Fruit fly (Drosophila melanogaster): ENCODE data around the gene gdrd.

The gdrd gene

DNA sequence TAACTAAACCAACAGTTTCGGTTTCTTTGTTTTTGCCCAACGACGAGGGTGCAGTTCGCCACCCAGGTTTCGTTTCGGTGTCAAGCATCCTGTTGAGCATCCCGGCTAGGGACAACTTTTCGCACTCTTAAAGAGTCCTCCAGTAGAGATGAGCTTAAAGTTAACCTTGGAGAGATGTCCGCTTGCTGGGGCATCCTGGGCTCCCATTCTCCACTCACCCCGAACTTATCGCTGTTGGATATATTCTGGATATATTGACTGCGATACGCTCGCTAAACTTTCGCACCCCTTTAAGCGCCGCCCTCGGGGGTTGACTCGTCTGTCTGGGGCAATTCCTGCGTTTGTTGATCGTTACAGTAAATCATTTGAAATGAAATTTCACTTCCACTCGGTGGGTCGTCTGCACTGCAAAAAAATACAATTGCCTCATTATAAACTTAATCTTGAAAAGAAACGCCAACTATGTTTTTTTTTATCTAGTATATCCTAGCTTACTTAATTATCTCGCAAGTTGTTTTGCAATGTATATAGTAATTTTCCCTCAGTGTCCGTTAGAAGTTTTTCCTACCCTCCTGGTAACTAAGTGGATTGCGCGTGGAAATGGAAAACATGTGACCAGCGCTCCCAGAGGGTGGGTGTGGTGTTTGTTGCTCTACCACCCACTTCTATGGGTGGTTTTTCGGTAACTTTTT is 29.4 kb upstream of the gdrd start (continued):
- peak; percentile 12 for TF ChIP-seq MTF-1 (GFP tag; optimal IDR thresholded peaks at IDR 0.05; ENCODE audit: borderline replicate concordance)
- peak; percentile 71 for TF ChIP-seq Sox100B (GFP tag; optimal IDR thresholded peaks at IDR 0.05)
- no peak for TF ChIP-seq MBD-R2 (GFP tag; IDR thresholded peaks at IDR 0.05)
- no peak for TF ChIP-seq ato (GFP tag; IDR thresholded peaks at IDR 0.05; ENCODE audit: partially characterized antibody)
- peak; percentile 61 for TF ChIP-seq run (tag; optimal IDR thresholded peaks at IDR 0.05)
- TF ChIP-seq sna (GFP tag; IDR thresholded peaks at IDR 0.05; ENCODE audit: partially characterized antibody), result no peak
- TF ChIP-seq Blimp-1 (GFP tag; optimal IDR thresholded peaks at IDR 0.05), result peak; percentile 67
- peak; percentile 81 for TF ChIP-seq H15 (GFP tag; IDR thresholded peaks at IDR 0.05)
- peak; percentile 81 for TF ChIP-seq CG12299 (tag; optimal IDR thresholded peaks at IDR 0.05)
- peak; percentile 6 for TF ChIP-seq Asciz (GFP tag; optimal IDR thresholded peaks at IDR 0.05)
- TF ChIP-seq CG2889 (GFP tag; IDR thresholded peaks at IDR 0.05), result peak; percentile 62; the same call in 1 of the 3 replicates
- peak; percentile 79; the same call in 2 of the 3 replicates for TF ChIP-seq CG11456 (GFP tag; IDR thresholded peaks at IDR 0.05)
- no peak for TF ChIP-seq hth (optimal IDR thresholded peaks at IDR 0.05)
- peak; percentile 82 for TF ChIP-seq CG11247 (GFP tag; IDR thresholded peaks at IDR 0.05)
- TF ChIP-seq gcm (GFP tag; optimal IDR thresholded peaks at IDR 0.05), result peak; percentile 75
- TF ChIP-seq CG8944 (GFP tag; optimal IDR thresholded peaks at IDR 0.05), result peak; percentile 61
- peak; percentile 87 for TF ChIP-seq ara (GFP tag; IDR thresholded peaks at IDR 0.05)
- TF ChIP-seq CG9609 (GFP tag; optimal IDR thresholded peaks at IDR 0.05), result peak; percentile 73
- TF ChIP-seq CG7839 (tag; optimal IDR thresholded peaks at IDR 0.05), result peak; percentile 87
- no peak for TF ChIP-seq CG4617 (GFP tag; optimal IDR thresholded peaks at IDR 0.05; ENCODE audit: borderline replicate concordance)
- peak; percentile 87 for TF ChIP-seq Atf6 (GFP tag; IDR thresholded peaks at IDR 0.05)
- TF ChIP-seq dati (GFP tag; IDR thresholded peaks at IDR 0.05), result peak; percentile 2; the same call in 1 of the 2 replicates
- TF ChIP-seq CG31388 (GFP tag; optimal IDR thresholded peaks at IDR 0.05), result peak; percentile 18
- peak; percentile 71 for TF ChIP-seq Bteb2 (GFP tag; optimal IDR thresholded peaks at IDR 0.05)
- peak; percentile 81 for TF ChIP-seq Dad (GFP tag; optimal IDR thresholded peaks at IDR 0.05)
- TF ChIP-seq chinmo (GFP tag; IDR thresholded peaks at IDR 0.05; ENCODE audit: partially characterized antibody), result no peak
- no peak for TF ChIP-seq Lpt (GFP tag; optimal IDR thresholded peaks at IDR 0.05)
- TF ChIP-seq bowl (GFP tag; IDR thresholded peaks at IDR 0.05), result no peak
- TF ChIP-seq Dll (GFP tag; IDR thresholded peaks at IDR 0.05; ENCODE audit: partially characterized antibody), result no peak
- TF ChIP-seq HLH54F (GFP tag; optimal IDR thresholded peaks at IDR 0.05), result peak; percentile 69
- TF ChIP-seq pho (GFP tag; optimal IDR thresholded peaks at IDR 0.05), result peak; percentile 69
- TF ChIP-seq br (optimal IDR thresholded peaks at IDR 0.05), result no peak
- no peak for TF ChIP-seq D19B (GFP tag; optimal IDR thresholded peaks at IDR 0.05)
- TF ChIP-seq Neu2 (GFP tag; optimal IDR thresholded peaks at IDR 0.05; ENCODE audit: borderline replicate concordance), result no peak
- TF ChIP-seq tio (GFP tag; optimal IDR thresholded peaks at IDR 0.05), result peak; percentile 69
- TF ChIP-seq fd3F (GFP tag; optimal IDR thresholded peaks at IDR 0.05), result peak; percentile 71
- TF ChIP-seq CG7987 (GFP tag; optimal IDR thresholded peaks at IDR 0.05), result no peak
- no peak for TF ChIP-seq kah (GFP tag; optimal IDR thresholded peaks at IDR 0.05)
- peak; percentile 71 to 79 for TF ChIP-seq chif (GFP tag; optimal IDR thresholded peaks at IDR 0.05)
- TF ChIP-seq HLH4C (GFP tag; IDR thresholded peaks at IDR 0.05; ENCODE audit: partially characterized antibody), result no peak
- TF ChIP-seq YL-1 (GFP tag; optimal IDR thresholded peaks at IDR 0.05), result peak; percentile 16
- no peak for TF ChIP-seq Trl (optimal IDR thresholded peaks at IDR 0.05)
- TF ChIP-seq Trl (GFP tag; optimal IDR thresholded peaks at IDR 0.05), result peak; percentile 82
- peak; percentile 56; the same call in 1 of the 2 replicates for TF ChIP-seq sens-2 (GFP tag; IDR thresholded peaks at IDR 0.05)
- peak; percentile 44 for TF ChIP-seq jing (GFP tag; optimal IDR thresholded peaks at IDR 0.05)
- TF ChIP-seq CG16779 (GFP tag; IDR thresholded peaks at IDR 0.05), result peak; percentile 65
- peak; percentile 56 for TF ChIP-seq gcm2 (GFP tag; optimal IDR thresholded peaks at IDR 0.05)
- TF ChIP-seq tap (tag; optimal IDR thresholded peaks at IDR 0.05), result peak; percentile 12
- TF ChIP-seq CG17328 (GFP tag; IDR thresholded peaks at IDR 0.05), result peak; percentile 86
- TF ChIP-seq CG31441 (GFP tag; IDR thresholded peaks at IDR 0.05), result peak; percentile 86
